Fruit fly (Drosophila melanogaster) whole organism, prepupa: ENCODE data around the gene CG4041.

Experiments
- CG10669 ChIP-seq: fragments of 200-800 bp; sonication (Bioruptor generic); optimal IDR thresholded peaks from 3 replicates; lab custom pipeline; 2018; ENCODE audit warnings: missing biosample characterization, mild to moderate bottlenecking, missing genetic modification characterization, moderate library complexity
- Ets21C ChIP-seq: fragments of 200-800 bp; sonication (Bioruptor generic); optimal IDR thresholded peaks from 3 replicates; lab custom pipeline; 2016; ENCODE audit warnings: missing biosample characterization, missing genetic modification characterization
- dac ChIP-seq: fragments of 200-800 bp; sonication (Bioruptor generic); optimal IDR thresholded peaks from 2 replicates; lab custom pipeline; 2017; ENCODE audit warnings: missing biosample characterization, mild to moderate bottlenecking, missing genetic modification characterization

- TF ChIP-seq dac (GFP tag; lab: Kevin White, UChicago) (no peak), Ets21C (GFP tag; lab: Kevin White, UChicago) (no peak), CG10669 (no peak)
These were observed 19.2 kb upstream of the CG4041 start for dm6 chrX:4937222-4938071.
